Worm (Caenorhabditis elegans): ENCODE measurements around the gene B0284.3.

DNA sequence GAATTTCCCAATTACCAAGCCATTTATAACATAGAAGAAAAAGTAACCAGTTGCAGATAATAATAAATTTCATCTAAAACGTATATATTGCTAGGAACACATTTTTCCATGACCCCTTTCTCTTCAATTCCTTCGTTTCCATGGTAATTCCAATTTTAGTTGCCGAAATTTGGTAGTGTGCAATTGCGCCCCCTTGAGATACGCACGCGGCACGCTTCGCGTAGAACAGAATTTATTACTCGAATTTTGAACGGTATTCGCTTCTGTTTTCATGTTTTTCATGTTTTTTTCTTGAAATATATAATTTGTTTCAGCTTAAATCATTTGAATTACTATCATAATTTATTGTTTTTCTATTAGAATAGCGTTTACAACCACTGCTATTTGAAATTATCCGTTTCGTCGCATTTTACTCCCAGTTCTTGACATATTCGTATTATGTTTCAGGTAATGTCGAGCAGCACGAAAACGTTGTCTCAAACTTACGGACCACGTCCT lies 24.8 kb upstream of the B0284.3 start, which contains the start of the genes R07E5.17 and snfc-5:
- no peak for TF ChIP-seq ama-1 (optimal IDR thresholded peaks at IDR 0.05)
- TF ChIP-seq sptf-1 (tag; optimal IDR thresholded peaks at IDR 0.05): no peak
- TF ChIP-seq ztf-4 (tag; optimal IDR thresholded peaks at IDR 0.05): no peak
- TF ChIP-seq lin-39 (tag; optimal IDR thresholded peaks at IDR 0.05): no peak
